Worm (Caenorhabditis elegans): ENCODE results near the gene metl-1.

ce11 chrII:11459883-11460282 lies 13.5 kb downstream of the metl-1 start:
- TF ChIP-seq sea-1 (GFP tag; conservative IDR thresholded peaks at IDR 0.05) (no peak), pes-1 (GFP tag; IDR thresholded peaks at IDR 0.05) (no peak), hmg-4 (GFP tag; optimal IDR thresholded peaks at IDR 0.05) (no peak), tra-4 (tag; optimal IDR thresholded peaks at IDR 0.05) (no peak)

Data from whole organism, early embryonic.